Fruit fly (Drosophila melanogaster) whole organism, embryonic: ENCODE measurements around the gene CG8292.
A peak's percentile ranks its signal among the peaks of the same experiment; 100 is the strongest.

Source experiments
- Asciz ChIP-seq: fragments of 200-800 bp; sonication (Bioruptor generic); optimal IDR thresholded peaks from 2 replicates; lab custom pipeline; 2017; ENCODE audit warnings: missing biosample characterization, mild to moderate bottlenecking, missing genetic modification characterization, missing genetic modification reagents
- CG10147 ChIP-seq: fragments of 200-800 bp; sonication (Bioruptor generic); optimal IDR thresholded peaks from 2 replicates; lab custom pipeline; 2019; ENCODE audit warnings: missing biosample characterization, mild to moderate bottlenecking, missing genetic modification characterization, moderate library complexity
- CG10543 ChIP-seq: fragments of 200-800 bp; sonication (Bioruptor generic); optimal IDR thresholded peaks from 3 replicates; lab custom pipeline; 2017; ENCODE audit warnings: missing biosample characterization, mild to moderate bottlenecking, missing genetic modification characterization, moderate library complexity
- CG12391 ChIP-seq: fragments of 200-800 bp; sonication (Bioruptor generic); optimal IDR thresholded peaks from 3 replicates; lab custom pipeline; 2018; ENCODE audit warnings: missing biosample characterization, mild to moderate bottlenecking, missing genetic modification characterization, moderate library complexity
- CG15269 ChIP-seq: fragments of 200-800 bp; sonication (Bioruptor generic); optimal IDR thresholded peaks from 2 replicates; lab custom pipeline; 2018; ENCODE audit warnings: missing biosample characterization, mild to moderate bottlenecking, missing genetic modification characterization, moderate library complexity
- CG15479 ChIP-seq: fragments of 200-800 bp; sonication (Bioruptor generic); optimal IDR thresholded peaks from 3 replicates; lab custom pipeline; 2019; ENCODE audit warnings: missing biosample characterization, mild to moderate bottlenecking, missing genetic modification characterization, moderate library complexity
- CG18599 ChIP-seq: fragments of 200-800 bp; sonication (Bioruptor generic); optimal IDR thresholded peaks from 3 replicates; lab custom pipeline; 2017; ENCODE audit warnings: missing biosample characterization, missing genetic modification characterization, mild to moderate bottlenecking, moderate library complexity, missing genetic modification reagents
- CG3281 ChIP-seq: fragments of 200-800 bp; sonication (Bioruptor generic); optimal IDR thresholded peaks from 3 replicates; lab custom pipeline; 2017; ENCODE audit warnings: missing biosample characterization, mild to moderate bottlenecking, missing genetic modification characterization
- CG34376 ChIP-seq: fragments of 200-800 bp; sonication (Bioruptor generic); optimal IDR thresholded peaks from 2 replicates; lab custom pipeline; 2018; ENCODE audit warnings: missing biosample characterization, mild to moderate bottlenecking, missing genetic modification characterization
- CG4360 ChIP-seq: fragments of 200-800 bp; sonication (Bioruptor generic); IDR thresholded peaks from 2 replicates; pipeline ENCODE4 v1.3.6; 2022; ENCODE audit warnings: missing biosample characterization, missing genetic modification characterization
- CG4404 ChIP-seq: fragments of 200-800 bp; sonication (Bioruptor generic); IDR thresholded peaks from 2 replicates; pipeline ENCODE4 v1.3.6; 2022; ENCODE audit warnings: missing biosample characterization, missing genetic modification characterization
- CG7987 ChIP-seq: fragments of 200-800 bp; sonication (Bioruptor generic); optimal IDR thresholded peaks from 2 replicates; lab custom pipeline; 2018; ENCODE audit warnings: missing biosample characterization, mild to moderate bottlenecking, missing genetic modification characterization, moderate library complexity
- CG8359 ChIP-seq: fragments of 200-800 bp; sonication (Bioruptor generic); optimal IDR thresholded peaks from 2 replicates; lab custom pipeline; 2017; ENCODE audit warnings: missing biosample characterization, mild to moderate bottlenecking, missing genetic modification characterization, borderline replicate concordance
- CG8924 ChIP-seq: fragments of 200-800 bp; optimal IDR thresholded peaks from 3 replicates; lab custom pipeline; 2019; ENCODE audit warnings: missing biosample characterization, mild to moderate bottlenecking, missing genetic modification characterization, moderate library complexity
- Dad ChIP-seq: fragments of 200-800 bp; sonication (Bioruptor generic); optimal IDR thresholded peaks from 3 replicates; lab custom pipeline; 2016; ENCODE audit warnings: missing biosample characterization, missing genetic modification characterization
- E2f1 ChIP-seq: fragments of 200-800 bp; sonication (Bioruptor generic); IDR thresholded peaks from 2 replicates; pipeline ENCODE4 v1.3.6; 2022; ENCODE audit warnings: missing biosample characterization, missing genetic modification characterization
- Ets65A ChIP-seq: fragments of 200-800 bp; sonication (Bioruptor generic); peaks from one replicate; lab custom pipeline; 2016; ENCODE audit warnings: missing biosample characterization, missing genetic modification characterization
- GATAe ChIP-seq: fragments of 200-800 bp; sonication (Bioruptor generic); conservative IDR thresholded peaks from 2 replicates; pipeline ENCODE4 v1.3.6; 2022; ENCODE audit warnings: missing biosample characterization, missing genetic modification characterization
- HLH54F ChIP-seq: fragments of 200-800 bp; sonication (Bioruptor generic); optimal IDR thresholded peaks from 3 replicates; lab custom pipeline; 2016; ENCODE audit warnings: missing biosample characterization, missing genetic modification characterization
- Hr78 ChIP-seq, 2 experiments: fragments of 200-800 bp in 1 of 2; fragments of >200 bp in 1 of 2; sonication (Bioruptor generic) in 1 of 2; optimal IDR thresholded peaks; 2 replicates each; lab custom pipeline; 2017 to 2019; ENCODE audit warnings: missing biosample characterization in 2 of 2, missing genetic modification characterization in 2 of 2, mild to moderate bottlenecking in 1 of 2, moderate library complexity in 1 of 2
- MTF-1 ChIP-seq: fragments of 200-800 bp; sonication (Bioruptor generic); optimal IDR thresholded peaks from 2 replicates; lab custom pipeline; 2018; ENCODE audit warnings: missing biosample characterization, mild to moderate bottlenecking, missing genetic modification characterization, borderline replicate concordance
- Med ChIP-seq: fragments of 200-800 bp; sonication (Bioruptor generic); peaks from one replicate; lab custom pipeline; 2016; ENCODE audit warnings: missing biosample characterization, missing genetic modification characterization, mild to moderate bottlenecking, inconsistent platforms, moderate library complexity
- Pdp1 ChIP-seq, 2 experiments: fragments of 200-800 bp; sonication (Bioruptor generic); optimal IDR thresholded peaks; 3 replicates each; lab custom pipeline; 2016; ENCODE audit warnings: missing biosample characterization in 2 of 2, missing genetic modification characterization in 2 of 2, mild to moderate bottlenecking in 1 of 2, moderate library complexity in 1 of 2
- Ssrp ChIP-seq: fragments of 200-800 bp; sonication (Bioruptor generic); optimal IDR thresholded peaks from 2 replicates; lab custom pipeline; 2018; ENCODE audit warnings: missing biosample characterization, mild to moderate bottlenecking, missing genetic modification characterization, moderate library complexity
- caup ChIP-seq: fragments of 200-800 bp; sonication (Bioruptor generic); optimal IDR thresholded peaks from 3 replicates; lab custom pipeline; 2017; ENCODE audit warnings: missing biosample characterization, mild to moderate bottlenecking, missing genetic modification characterization, moderate library complexity; ENCODE audit not compliant: severe bottlenecking
- chinmo ChIP-seq: fragments of 200-800 bp; sonication (Bioruptor generic); IDR thresholded peaks from 4 replicates; pipeline ENCODE4 v1.3.6; 2022; ENCODE audit warnings: missing biosample characterization, missing genetic modification characterization; ENCODE audit not compliant: partially characterized antibody
- cwo ChIP-seq: fragments of 200-800 bp; sonication (Bioruptor generic); optimal IDR thresholded peaks from 3 replicates; lab custom pipeline; 2017; ENCODE audit warnings: missing biosample characterization, missing genetic modification characterization, mild to moderate bottlenecking, moderate library complexity, missing genetic modification reagents
- exex ChIP-seq: fragments of 200-800 bp; sonication (Bioruptor generic); optimal IDR thresholded peaks from 4 replicates; lab custom pipeline; 2018; ENCODE audit warnings: missing biosample characterization, mild to moderate bottlenecking, missing genetic modification characterization, moderate library complexity
- grn ChIP-seq: fragments of 200-800 bp; sonication (Bioruptor generic); optimal IDR thresholded peaks from 3 replicates; lab custom pipeline; 2017; ENCODE audit warnings: missing biosample characterization, missing genetic modification characterization
- gro ChIP-seq: fragments of 200-800 bp; sonication (Bioruptor generic); optimal IDR thresholded peaks from 2 replicates; lab custom pipeline; 2016; ENCODE audit warnings: missing biosample characterization, missing genetic modification characterization
- hkb ChIP-seq, 2 experiments: fragments of 200-800 bp in 1 of 2; fragments of >200 bp in 1 of 2; sonication (Bioruptor generic) in 1 of 2; IDR thresholded peaks in 1 of 2; optimal IDR thresholded peaks in 1 of 2; 2 replicates each; pipeline versions ENCODE4 v1.3.6 to Lab custom; 2017 to 2022; ENCODE audit warnings: missing biosample characterization in 1 of 2, missing genetic modification characterization in 1 of 2
- kah ChIP-seq: fragments of 200-800 bp; sonication (Bioruptor generic); optimal IDR thresholded peaks from 2 replicates; lab custom pipeline; 2018; ENCODE audit warnings: missing biosample characterization, mild to moderate bottlenecking, missing genetic modification characterization
- kni ChIP-seq: fragments of 200-800 bp; sonication (Bioruptor generic); optimal IDR thresholded peaks from 3 replicates; lab custom pipeline; 2017; ENCODE audit warnings: mild to moderate bottlenecking, missing biosample characterization, missing genetic modification reagents, missing genetic modification characterization
- lab ChIP-seq: fragments of 200-800 bp; sonication (Bioruptor generic); optimal IDR thresholded peaks from 3 replicates; lab custom pipeline; 2017; ENCODE audit warnings: missing biosample characterization, missing genetic modification characterization, mild to moderate bottlenecking, moderate library complexity, missing genetic modification reagents
- lilli ChIP-seq: fragments of 200-800 bp; sonication (Bioruptor generic); optimal IDR thresholded peaks from 3 replicates; lab custom pipeline; 2016; ENCODE audit warnings: missing biosample characterization, missing genetic modification characterization
- mirr ChIP-seq: fragments of 200-800 bp; sonication (Bioruptor generic); optimal IDR thresholded peaks from 3 replicates; lab custom pipeline; 2018; ENCODE audit warnings: missing biosample characterization, mild to moderate bottlenecking, missing genetic modification characterization
- prd ChIP-seq, 3 experiments: fragments of >200 bp in 2 of 3; fragments of 200-800 bp in 1 of 3; sonication (Bioruptor generic) in 1 of 3; optimal IDR thresholded peaks in 2 of 3; IDR thresholded peaks in 1 of 3; 2 replicates in 2 of 3; 3 replicates in 1 of 3; pipeline versions ENCODE4 v1.3.6 to Lab custom; 2017 to 2022; ENCODE audit warnings: missing biosample characterization in 1 of 3, missing genetic modification characterization in 1 of 3
- pros ChIP-seq: fragments of 200-800 bp; sonication (Bioruptor generic); optimal IDR thresholded peaks from 3 replicates; lab custom pipeline; 2019; ENCODE audit warnings: missing biosample characterization, mild to moderate bottlenecking, missing genetic modification characterization, moderate library complexity
- sd ChIP-seq: fragments of 200-800 bp; sonication (Bioruptor generic); optimal IDR thresholded peaks from 3 replicates; lab custom pipeline; 2018; ENCODE audit warnings: missing biosample characterization, mild to moderate bottlenecking, missing genetic modification characterization, moderate library complexity
- sim ChIP-seq: fragments of 200-800 bp; sonication (Bioruptor generic); IDR thresholded peaks from 2 replicates; pipeline ENCODE4 v1.3.6; 2022; ENCODE audit warnings: missing biosample characterization, missing genetic modification characterization
- sna ChIP-seq: fragments of 200-800 bp; sonication (Bioruptor generic); IDR thresholded peaks from 2 replicates; pipeline ENCODE4 v1.3.6; 2022; ENCODE audit warnings: missing biosample characterization, missing genetic modification characterization; ENCODE audit not compliant: partially characterized antibody
- sug ChIP-seq: fragments of 200-800 bp; optimal IDR thresholded peaks from 2 replicates; lab custom pipeline; 2019; ENCODE audit warnings: missing biosample characterization, mild to moderate bottlenecking, missing genetic modification characterization, moderate library complexity
- tgo ChIP-seq: fragments of 200-800 bp; sonication (Bioruptor generic); IDR thresholded peaks from 3 replicates; pipeline ENCODE4 v1.3.6; 2022; ENCODE audit warnings: missing biosample characterization, missing genetic modification characterization
- tna ChIP-seq: fragments of 200-800 bp; sonication (Bioruptor generic); IDR thresholded peaks from 2 replicates; pipeline ENCODE4 v1.3.6; 2022; ENCODE audit warnings: missing biosample characterization, missing genetic modification characterization; ENCODE audit not compliant: partially characterized antibody
- z ChIP-seq: fragments of 200-800 bp; sonication (Bioruptor generic); IDR thresholded peaks from 3 replicates; pipeline ENCODE4 v1.3.6; 2022; ENCODE audit warnings: missing biosample characterization, missing genetic modification characterization

CG8292 gene

DNA sequence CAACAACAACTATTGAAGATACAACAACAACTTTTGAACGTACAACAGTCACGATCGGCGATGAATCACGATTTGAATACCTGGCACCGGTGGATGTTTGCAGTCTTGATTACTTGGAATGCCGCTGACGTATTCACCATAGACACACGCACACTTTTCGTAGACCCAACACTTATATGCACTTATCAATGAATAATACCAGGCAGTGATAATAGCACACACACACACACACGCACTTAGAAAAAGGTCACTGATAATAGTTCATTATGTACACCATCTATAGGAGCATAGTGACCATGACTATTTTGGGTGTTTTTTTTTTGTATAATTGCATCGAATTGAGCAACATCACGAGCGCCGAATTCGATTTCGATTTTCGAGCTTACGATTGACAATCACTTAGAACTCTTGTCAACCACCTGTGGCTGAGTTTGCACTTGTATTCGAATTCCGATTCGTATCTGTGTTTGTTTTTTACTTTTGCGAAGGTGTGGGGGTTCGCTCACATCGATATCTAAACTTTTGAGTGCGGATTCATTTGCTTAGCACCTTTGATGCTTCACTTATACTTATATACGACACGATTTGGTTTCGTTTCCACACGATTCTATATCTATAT is 21.3 kb upstream of the CG8292 start (continued):
- TF ChIP-seq CG15479 (GFP tag; lab: Kevin White, UChicago) = peak; percentile 24
- TF ChIP-seq Ets65A = no peak
- TF ChIP-seq GATAe (GFP tag; lab: Robert Waterston, UW) = peak; percentile 75; the same call in 1 of the 2 replicates
- no peak for TF ChIP-seq MTF-1 (GFP tag; lab: Kevin White, UChicago)
- no peak for TF ChIP-seq tgo
- peak; percentile 42 for TF ChIP-seq CG34376 (GFP tag; lab: Kevin White, UChicago)
- peak; percentile 34 for TF ChIP-seq CG18599 (GFP tag; lab: Kevin White, UChicago)
- TF ChIP-seq cwo (GFP tag; lab: Kevin White, UChicago) = peak; percentile 19
- peak; percentile 9 for TF ChIP-seq CG8359 (GFP tag; lab: Kevin White, UChicago)
- TF ChIP-seq lilli (GFP tag; lab: Kevin White, UChicago) = no peak
- TF ChIP-seq z (GFP tag; lab: Robert Waterston, UW) = peak; percentile 43; the same call in 1 of the 3 replicates
- no peak for TF ChIP-seq sim (GFP tag; lab: Robert Waterston, UW)
- TF ChIP-seq CG4360 = peak; percentile 72
- peak; percentile 88 for TF ChIP-seq kah (GFP tag; lab: Kevin White, UChicago)
- no peak for TF ChIP-seq Dad (GFP tag; lab: Kevin White, UChicago)
- peak; percentile 75; the same call in 3 of the 4 replicates for TF ChIP-seq chinmo (GFP tag; lab: Robert Waterston, UW)
- TF ChIP-seq Asciz (GFP tag; lab: Kevin White, UChicago) = peak; percentile 26
- TF ChIP-seq lab (GFP tag; lab: Kevin White, UChicago) = peak; percentile 21
- peak; percentile 5 for TF ChIP-seq CG3281 (GFP tag; lab: Kevin White, UChicago)
- TF ChIP-seq CG10543 (GFP tag; lab: Kevin White, UChicago) = no peak
- TF ChIP-seq Hr78 (GFP tag; optimal IDR thresholded peaks at IDR 0.05; lab: Kevin White, UChicago) = peak in 1 of 2 experiments; percentile 90
- TF ChIP-seq prd (optimal IDR thresholded peaks at IDR 0.05; lab: Kevin White, UChicago) = no peak
- TF ChIP-seq prd (GFP tag; IDR thresholded peaks at IDR 0.05; lab: Robert Waterston, UW) = no peak
- TF ChIP-seq gro (GFP tag; lab: Kevin White, UChicago) = peak; percentile 22
- TF ChIP-seq E2f1 (GFP tag; lab: Robert Waterston, UW) = no peak
- peak; percentile 20 for TF ChIP-seq kni (GFP tag; lab: Kevin White, UChicago)
- TF ChIP-seq Med = peak; percentile 29
- no peak for TF ChIP-seq HLH54F (GFP tag; lab: Kevin White, UChicago)
- TF ChIP-seq exex (tag; lab: Kevin White, UChicago) = peak; percentile 55
- peak; percentile 24 for TF ChIP-seq mirr (GFP tag; lab: Kevin White, UChicago)
- TF ChIP-seq Pdp1 (GFP tag; optimal IDR thresholded peaks at IDR 0.05; lab: Kevin White, UChicago) = peak in 1 of 2 experiments; percentile 73
- TF ChIP-seq grn (GFP tag; lab: Kevin White, UChicago) = peak; percentile 4
- TF ChIP-seq, all 482 proteins: peak for 28

DNA sequence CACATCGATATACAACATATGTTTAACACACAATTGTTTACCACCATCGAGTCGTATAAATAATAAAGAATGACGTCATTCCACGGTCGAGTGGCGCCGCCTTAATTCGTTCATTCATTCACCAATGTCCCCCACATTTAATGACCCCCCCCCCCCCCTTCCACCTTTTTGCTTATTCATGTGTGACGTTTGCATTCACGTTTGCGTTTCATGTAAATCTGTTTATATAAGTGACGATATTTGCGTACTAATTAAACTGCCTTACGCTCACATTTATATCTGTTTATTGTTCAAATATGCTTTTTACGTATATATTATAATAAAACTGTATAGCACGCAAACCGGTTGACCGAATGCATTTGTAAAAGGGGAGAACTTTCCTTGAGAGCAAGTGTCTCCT is 15.8 kb upstream of the CG8292 start:
- TF ChIP-seq CG8924 (tag; lab: Kevin White, UChicago) (no peak), Asciz (GFP tag; lab: Kevin White, UChicago) (peak; percentile 19), CG4404 (GFP tag; lab: Robert Waterston, UW) (no peak), tna (GFP tag; lab: Robert Waterston, UW) (no peak), hkb (optimal IDR thresholded peaks at IDR 0.05; lab: Kevin White, UChicago) (no peak), hkb (GFP tag; IDR thresholded peaks at IDR 0.05; lab: Robert Waterston, UW) (no peak), caup (GFP tag; lab: Kevin White, UChicago) (peak; percentile 37), lab (GFP tag; lab: Kevin White, UChicago) (peak; percentile 26), sna (no peak), CG15269 (tag; lab: Kevin White, UChicago) (peak; percentile 10), sd (tag; lab: Kevin White, UChicago) (peak; percentile 56), CG12391 (tag; lab: Kevin White, UChicago) (no peak), sug (tag; lab: Kevin White, UChicago) (peak; percentile 22), CG10147 (peak; percentile 3), Med (peak; percentile 28), mirr (GFP tag; lab: Kevin White, UChicago) (peak; percentile 26), CG7987 (GFP tag; lab: Kevin White, UChicago) (peak; percentile 23), pros (GFP tag; lab: Kevin White, UChicago) (no peak), Ssrp (tag; lab: Kevin White, UChicago) (no peak)
